Fruit fly (Drosophila melanogaster) whole organism, embryonic: ENCODE results near the gene CG13454.

Source experiments
- Abd-B ChIP-seq: fragments of 200-800 bp; sonication (Bioruptor generic); optimal IDR thresholded peaks from 2 replicates; lab custom pipeline; 2018; ENCODE audit warnings: missing biosample characterization, mild to moderate bottlenecking, missing genetic modification characterization, moderate library complexity
- B-H2 ChIP-seq: fragments of 200-800 bp; sonication (Bioruptor generic); optimal IDR thresholded peaks from 2 replicates; lab custom pipeline; 2018; ENCODE audit warnings: missing biosample characterization, mild to moderate bottlenecking, missing genetic modification characterization
- Blimp-1 ChIP-seq: fragments of 200-800 bp; sonication (Bioruptor generic); optimal IDR thresholded peaks from 3 replicates; lab custom pipeline; 2018; ENCODE audit warnings: missing biosample characterization, missing genetic modification characterization, mild to moderate bottlenecking, moderate library complexity, missing genetic modification reagents
- CG10209 ChIP-seq: fragments of 200-800 bp; sonication (Bioruptor generic); optimal IDR thresholded peaks from 3 replicates; lab custom pipeline; 2017; ENCODE audit warnings: missing biosample characterization, mild to moderate bottlenecking, missing genetic modification characterization, missing genetic modification reagents
- CG11093 ChIP-seq: fragments of 200-800 bp; sonication (Bioruptor generic); IDR thresholded peaks from 3 replicates; pipeline ENCODE4 v1.3.6; 2022; ENCODE audit warnings: missing biosample characterization, missing genetic modification characterization
- CG11504 ChIP-seq: fragments of 200-800 bp; sonication (Bioruptor generic); optimal IDR thresholded peaks from 3 replicates; lab custom pipeline; 2019; ENCODE audit warnings: missing biosample characterization, mild to moderate bottlenecking, missing genetic modification characterization, moderate library complexity
- CG12299 ChIP-seq: fragments of 200-800 bp; sonication (Bioruptor generic); optimal IDR thresholded peaks from 2 replicates; lab custom pipeline; 2018; ENCODE audit warnings: missing biosample characterization, mild to moderate bottlenecking, missing genetic modification characterization
- CG13287 ChIP-seq: fragments of 200-800 bp; sonication (Bioruptor generic); IDR thresholded peaks from 2 replicates; pipeline ENCODE4 v1.3.6; 2022; ENCODE audit warnings: missing biosample characterization, missing genetic modification characterization; ENCODE audit not compliant: partially characterized antibody
- CG14014 ChIP-seq: fragments of 200-800 bp; sonication (Bioruptor generic); IDR thresholded peaks from 2 replicates; pipeline ENCODE4 v1.3.6; 2022; ENCODE audit warnings: missing biosample characterization, missing genetic modification characterization
- CG17186 ChIP-seq: fragments of 200-800 bp; sonication (Bioruptor generic); optimal IDR thresholded peaks from 3 replicates; lab custom pipeline; 2017; ENCODE audit warnings: missing biosample characterization, missing genetic modification reagents, missing genetic modification characterization
- CG17328 ChIP-seq: fragments of 200-800 bp; sonication (Bioruptor generic); IDR thresholded peaks from 2 replicates; pipeline ENCODE4 v1.3.6; 2022; ENCODE audit warnings: missing biosample characterization, missing genetic modification characterization
- CG2712 ChIP-seq: fragments of 200-800 bp; optimal IDR thresholded peaks from 3 replicates; lab custom pipeline; 2019; ENCODE audit warnings: missing biosample characterization, mild to moderate bottlenecking, missing genetic modification characterization, moderate library complexity
- CG3726 ChIP-seq: fragments of 200-800 bp; sonication (Bioruptor generic); IDR thresholded peaks from 3 replicates; pipeline ENCODE4, ENCODE4 v1.3.6; 2022; ENCODE audit warnings: missing biosample characterization, missing genetic modification characterization
- CG3847 ChIP-seq: fragments of 200-800 bp; sonication (Bioruptor generic); IDR thresholded peaks from 2 replicates; pipeline ENCODE4 v1.3.6; 2022; ENCODE audit warnings: missing biosample characterization, missing genetic modification characterization
- CG6813 ChIP-seq: fragments of 200-800 bp; sonication (Bioruptor generic); optimal IDR thresholded peaks from 2 replicates; lab custom pipeline; 2017; ENCODE audit warnings: missing biosample characterization, missing genetic modification characterization, mild to moderate bottlenecking, moderate library complexity, missing genetic modification reagents
- Camta ChIP-seq: fragments of 200-800 bp; sonication (Bioruptor generic); optimal IDR thresholded peaks from 2 replicates; lab custom pipeline; 2016; ENCODE audit warnings: missing biosample characterization, missing genetic modification characterization
- Chrac-16 ChIP-seq: fragments of 200-800 bp; sonication (Bioruptor generic); optimal IDR thresholded peaks from 3 replicates; lab custom pipeline; 2016; ENCODE audit warnings: missing biosample characterization, missing genetic modification characterization
- CkIIα-i1 ChIP-seq: fragments of 200-800 bp; sonication (Bioruptor generic); IDR thresholded peaks from 2 replicates; pipeline ENCODE4 v1.3.6; 2022; ENCODE audit warnings: missing biosample characterization, missing genetic modification characterization
- Dek ChIP-seq: fragments of 200-800 bp; sonication (Bioruptor generic); optimal IDR thresholded peaks from 3 replicates; lab custom pipeline; 2019; ENCODE audit warnings: missing biosample characterization, mild to moderate bottlenecking, missing genetic modification characterization, moderate library complexity
- E2f1 ChIP-seq: fragments of 200-800 bp; sonication (Bioruptor generic); IDR thresholded peaks from 2 replicates; pipeline ENCODE4 v1.3.6; 2022; ENCODE audit warnings: missing biosample characterization, missing genetic modification characterization
- Ets97D ChIP-seq: fragments of 200-800 bp; sonication (Bioruptor generic); optimal IDR thresholded peaks from 3 replicates; lab custom pipeline; 2016; ENCODE audit warnings: missing biosample characterization, missing genetic modification characterization
- HLHmδ ChIP-seq: fragments of 200-800 bp; sonication (Bioruptor generic); optimal IDR thresholded peaks from 2 replicates; lab custom pipeline; 2018; ENCODE audit warnings: missing biosample characterization, mild to moderate bottlenecking, missing genetic modification characterization, moderate library complexity
- HmgD ChIP-seq: fragments of 200-800 bp; sonication (Bioruptor generic); optimal IDR thresholded peaks from 3 replicates; lab custom pipeline; 2016; ENCODE audit warnings: missing biosample characterization, missing genetic modification characterization
- Hr3 ChIP-seq: fragments of 200-800 bp; sonication (Bioruptor generic); optimal IDR thresholded peaks from 3 replicates; lab custom pipeline; 2016; ENCODE audit warnings: missing biosample characterization, missing genetic modification characterization
- NK7.1 ChIP-seq: fragments of 200-800 bp; sonication (Bioruptor generic); optimal IDR thresholded peaks from 3 replicates; lab custom pipeline; 2016; ENCODE audit warnings: missing biosample characterization, missing genetic modification characterization
- Nf-YC ChIP-seq: fragments of 200-800 bp; optimal IDR thresholded peaks from 3 replicates; lab custom pipeline; 2019; ENCODE audit warnings: missing biosample characterization, mild to moderate bottlenecking, missing genetic modification characterization, moderate library complexity
- Spps ChIP-seq: fragments of 200-800 bp; sonication (Bioruptor generic); optimal IDR thresholded peaks from 2 replicates; lab custom pipeline; 2018; ENCODE audit warnings: missing biosample characterization, mild to moderate bottlenecking, missing genetic modification characterization
- Sry-δ ChIP-seq: fragments of 200-800 bp; sonication (Bioruptor generic); optimal IDR thresholded peaks from 2 replicates; lab custom pipeline; 2016; ENCODE audit warnings: missing biosample characterization, missing genetic modification characterization
- Trl ChIP-seq, 3 experiments: fragments of >200 bp in 2 of 3; fragments of 200-800 bp in 1 of 3; sonication (Bioruptor generic) in 1 of 3; optimal IDR thresholded peaks; 2 replicates in 1 of 3; 3 replicates in 2 of 3; lab custom pipeline; 2016 to 2017; ENCODE audit warnings: missing biosample characterization in 1 of 3, missing genetic modification characterization in 1 of 3
- ap ChIP-seq: fragments of 200-800 bp; sonication (Bioruptor generic); IDR thresholded peaks from 2 replicates; pipeline ENCODE4 v1.3.6; 2022; ENCODE audit warnings: missing biosample characterization, missing genetic modification characterization
- ase ChIP-seq: fragments of 200-800 bp; sonication (Bioruptor generic); IDR thresholded peaks from 3 replicates; pipeline ENCODE4 v1.3.6; 2022; ENCODE audit warnings: missing biosample characterization, missing genetic modification characterization
- btn ChIP-seq: fragments of 200-800 bp; sonication (Bioruptor generic); optimal IDR thresholded peaks from 2 replicates; lab custom pipeline; 2016; ENCODE audit warnings: missing biosample characterization, missing genetic modification characterization
- cato ChIP-seq: fragments of 200-800 bp; sonication (Bioruptor generic); optimal IDR thresholded peaks from 2 replicates; lab custom pipeline; 2016; ENCODE audit warnings: missing biosample characterization, missing genetic modification characterization, borderline replicate concordance
- cwo ChIP-seq: fragments of 200-800 bp; sonication (Bioruptor generic); optimal IDR thresholded peaks from 3 replicates; lab custom pipeline; 2017; ENCODE audit warnings: missing biosample characterization, missing genetic modification characterization, mild to moderate bottlenecking, moderate library complexity, missing genetic modification reagents
- esg ChIP-seq: fragments of 200-800 bp; sonication (Bioruptor generic); conservative IDR thresholded peaks from 2 replicates; pipeline ENCODE4 v1.3.6; 2022; ENCODE audit warnings: missing biosample characterization, missing genetic modification characterization
- ken ChIP-seq: fragments of 200-800 bp; sonication (Bioruptor generic); IDR thresholded peaks from 3 replicates; pipeline ENCODE4 v1.3.6; 2022; ENCODE audit warnings: missing biosample characterization, missing genetic modification characterization
- klu ChIP-seq: fragments of 200-800 bp; sonication (Bioruptor generic); IDR thresholded peaks from 2 replicates; pipeline ENCODE4 v1.3.6; 2022; ENCODE audit warnings: missing biosample characterization, missing genetic modification characterization
- p53 ChIP-seq: fragments of 200-800 bp; sonication (Bioruptor generic); optimal IDR thresholded peaks from 2 replicates; lab custom pipeline; 2016; ENCODE audit warnings: missing biosample characterization, missing genetic modification characterization
- peb ChIP-seq: fragments of 200-800 bp; sonication (Bioruptor generic); IDR thresholded peaks from 2 replicates; pipeline ENCODE4 v1.3.6; 2022; ENCODE audit warnings: missing biosample characterization, missing genetic modification characterization
- ro ChIP-seq: fragments of 200-800 bp; sonication (Bioruptor generic); IDR thresholded peaks from 2 replicates; pipeline ENCODE4 v1.3.6; 2022; ENCODE audit warnings: missing biosample characterization, missing genetic modification characterization
- row ChIP-seq: fragments of 200-800 bp; sonication (Bioruptor generic); IDR thresholded peaks from 3 replicates; pipeline ENCODE4 v1.3.6; 2022; ENCODE audit warnings: missing biosample characterization, missing genetic modification characterization
- sd ChIP-seq: fragments of 200-800 bp; sonication (Bioruptor generic); optimal IDR thresholded peaks from 3 replicates; lab custom pipeline; 2018; ENCODE audit warnings: missing biosample characterization, mild to moderate bottlenecking, missing genetic modification characterization, moderate library complexity
- seq ChIP-seq: fragments of 200-800 bp; sonication (Bioruptor generic); IDR thresholded peaks from 2 replicates; pipeline ENCODE4 v1.3.6; 2022; ENCODE audit warnings: missing biosample characterization, missing genetic modification characterization
- sim ChIP-seq: fragments of 200-800 bp; sonication (Bioruptor generic); IDR thresholded peaks from 2 replicates; pipeline ENCODE4 v1.3.6; 2022; ENCODE audit warnings: missing biosample characterization, missing genetic modification characterization
- sisA ChIP-seq: fragments of 200-800 bp; sonication (Bioruptor generic); IDR thresholded peaks from 2 replicates; pipeline ENCODE4 v1.3.6; 2022; ENCODE audit warnings: missing biosample characterization, missing genetic modification characterization
- slp2 ChIP-seq: fragments of 200-800 bp; sonication (Bioruptor generic); optimal IDR thresholded peaks from 2 replicates; lab custom pipeline; 2016; ENCODE audit warnings: missing biosample characterization, missing genetic modification characterization
- sob ChIP-seq: fragments of 200-800 bp; sonication (Bioruptor generic); IDR thresholded peaks from 2 replicates; pipeline ENCODE4 v1.3.6; 2022; ENCODE audit warnings: missing biosample characterization, missing genetic modification characterization
- sqz ChIP-seq: fragments of 200-800 bp; sonication (Bioruptor generic); optimal IDR thresholded peaks from 3 replicates; lab custom pipeline; 2018; ENCODE audit warnings: missing biosample characterization, mild to moderate bottlenecking, missing genetic modification characterization
- zf30C ChIP-seq: fragments of 200-800 bp; sonication (Bioruptor generic); optimal IDR thresholded peaks from 3 replicates; lab custom pipeline; 2018; ENCODE audit warnings: missing biosample characterization, mild to moderate bottlenecking, missing genetic modification characterization
- zfh1 ChIP-seq: fragments of 200-800 bp; sonication (Bioruptor generic); IDR thresholded peaks from 3 replicates; pipeline ENCODE4 v1.3.6; 2022; ENCODE audit warnings: missing biosample characterization, missing genetic modification characterization
- zfh2 ChIP-seq: fragments of 200-800 bp; sonication (Bioruptor generic); optimal IDR thresholded peaks from 2 replicates; lab custom pipeline; 2016; ENCODE audit warnings: missing biosample characterization, missing genetic modification characterization

CG13454 gene

DNA sequence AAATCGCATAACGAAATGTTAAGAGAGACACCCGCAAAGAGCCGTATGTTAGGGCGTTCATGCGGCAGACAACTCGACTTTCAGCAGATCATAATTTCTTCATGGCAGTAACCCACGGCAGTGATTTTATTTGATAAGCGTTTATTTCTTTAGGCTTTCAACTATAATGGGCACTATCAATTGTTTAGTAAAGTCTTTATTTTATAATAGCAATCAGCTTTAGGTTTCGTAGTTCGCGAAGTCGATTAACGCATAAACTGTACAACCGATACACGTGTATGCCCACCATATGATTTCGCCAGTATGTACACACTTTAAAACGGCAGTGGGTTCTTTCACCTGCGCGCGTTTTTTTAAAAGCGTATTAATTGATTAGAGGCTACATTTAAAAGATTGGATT, 8.6 kb downstream of the CG13454 start, which contains the start of gene CG7841 (continued):
- no peak for TF ChIP-seq Trl (optimal IDR thresholded peaks at IDR 0.05; lab: Kevin White, UChicago)
- peak; percentile 97 for TF ChIP-seq Trl (GFP tag; optimal IDR thresholded peaks at IDR 0.05; lab: Kevin White, UChicago)
- TF ChIP-seq Nf-YC (tag; lab: Kevin White, UChicago): peak; percentile 92
- TF ChIP-seq klu (GFP tag; lab: Robert Waterston, UW): no peak; the same call in 1 of the 2 replicates
- peak; percentile 94 for TF ChIP-seq esg (GFP tag; lab: Robert Waterston, UW)
- no peak; the same call in 1 of the 2 replicates for TF ChIP-seq sisA (GFP tag; lab: Robert Waterston, UW)
- TF ChIP-seq btn: peak; percentile 94
- peak; percentile 91 for TF ChIP-seq HmgD (GFP tag; lab: Kevin White, UChicago)
- peak; percentile 92 for TF ChIP-seq p53 (GFP tag; lab: Kevin White, UChicago)
- TF ChIP-seq B-H2 (GFP tag; lab: Kevin White, UChicago): peak; percentile 99
- TF ChIP-seq CG11093: peak; percentile 79; the same call in 2 of the 3 replicates
- TF ChIP-seq ro (GFP tag; lab: Robert Waterston, UW): no peak
- peak; percentile 90 for TF ChIP-seq sd
- TF ChIP-seq Hr3 (GFP tag; lab: Kevin White, UChicago): peak; percentile 92
- peak; percentile 42; the same call in 1 of the 2 replicates for TF ChIP-seq CG13287
- peak; percentile 97 for TF ChIP-seq CG11504 (tag; lab: Kevin White, UChicago)
- peak; percentile 97 for TF ChIP-seq seq (GFP tag; lab: Robert Waterston, UW)
- TF ChIP-seq CG17186 (GFP tag; lab: Kevin White, UChicago): peak; percentile 85
- peak; percentile 97 for TF ChIP-seq sqz (GFP tag; lab: Kevin White, UChicago)
- peak; percentile 98 for TF ChIP-seq Spps (tag; lab: Kevin White, UChicago)
- peak; percentile 97 for TF ChIP-seq sim (GFP tag; lab: Robert Waterston, UW)
- TF ChIP-seq sob (GFP tag; lab: Robert Waterston, UW): peak; percentile 95
- TF ChIP-seq CG12299 (tag; lab: Kevin White, UChicago): peak; percentile 99
- TF ChIP-seq CG17328 (GFP tag; lab: Robert Waterston, UW): peak; percentile 98
- TF ChIP-seq row (GFP tag; lab: Robert Waterston, UW): peak; percentile 99
- peak; percentile 94 for TF ChIP-seq CG3847 (GFP tag; lab: Robert Waterston, UW)
- TF ChIP-seq Abd-B: peak; percentile 89
- TF ChIP-seq zfh1 (GFP tag; lab: Robert Waterston, UW): peak; percentile 97
- TF ChIP-seq ken: peak; percentile 93
- TF ChIP-seq zfh2: peak; percentile 95
- TF ChIP-seq ase (GFP tag; lab: Robert Waterston, UW): no peak; the same call in 2 of the 3 replicates
- peak; percentile 93 for TF ChIP-seq cato (GFP tag; lab: Kevin White, UChicago)
- no peak; the same call in 2 of the 3 replicates for TF ChIP-seq CG3726 (GFP tag; lab: Robert Waterston, UW)
- TF ChIP-seq CG10209 (GFP tag; lab: Kevin White, UChicago): peak; percentile 97
- TF ChIP-seq CG2712 (tag; lab: Kevin White, UChicago): peak; percentile 99
- peak; percentile 97 for TF ChIP-seq Dek (tag; lab: Kevin White, UChicago)
- peak; percentile 94; the same call in 1 of the 2 replicates for TF ChIP-seq ap (GFP tag; lab: Robert Waterston, UW)
- peak; percentile 99 for TF ChIP-seq cwo (GFP tag; lab: Kevin White, UChicago)
- TF ChIP-seq peb: peak; percentile 79
- peak; percentile 97 for TF ChIP-seq Blimp-1 (GFP tag; lab: Kevin White, UChicago)
- peak; percentile 99 for TF ChIP-seq CG6813 (GFP tag; lab: Kevin White, UChicago)
- peak; percentile 96 for TF ChIP-seq Chrac-16
- no peak for TF ChIP-seq CkIIα-i1 (GFP tag; lab: Robert Waterston, UW)
- peak; percentile 91 for TF ChIP-seq Ets97D (GFP tag; lab: Kevin White, UChicago)
- peak; percentile 92 for TF ChIP-seq slp2
- peak; percentile 14 for TF ChIP-seq HLHmδ
- TF ChIP-seq CG14014 (GFP tag; lab: Robert Waterston, UW): peak; percentile 96
- peak; percentile 73 for TF ChIP-seq Sry-δ (GFP tag; lab: Kevin White, UChicago)
- peak; percentile 97 for TF ChIP-seq Camta (GFP tag; lab: Kevin White, UChicago)
- TF ChIP-seq zf30C (GFP tag; lab: Kevin White, UChicago): peak; percentile 63
- TF ChIP-seq E2f1 (GFP tag; lab: Robert Waterston, UW): peak; percentile 93
- TF ChIP-seq NK7.1: peak; percentile 97
